Worm (Caenorhabditis elegans): ENCODE results near the gene idhg-1.

Gene idhg-1

ce11 chrIII:4568455-4568854 lies at the start of gene idhg-1:
Gene idhg-1 (plus strand): TSS chrIII:4568797.
- TF ChIP-seq him-1 (tag; optimal IDR thresholded peaks at IDR 0.05): peak; percentile 66
- peak; percentile 80 for TF ChIP-seq W03F9.2 (tag; optimal IDR thresholded peaks at IDR 0.05)
- peak; percentile 54 for TF ChIP-seq dao-5 (tag; optimal IDR thresholded peaks at IDR 0.05)

- TF ChIP-seq dao-5 (tag; optimal IDR thresholded peaks at IDR 0.05): no peak
- TF ChIP-seq W03F9.2 (tag; optimal IDR thresholded peaks at IDR 0.05): no peak
- no peak for TF ChIP-seq him-1 (tag; optimal IDR thresholded peaks at IDR 0.05)
These were observed 49.2 kb upstream of the idhg-1 start for ce11 chrIII:4519410-4519809.

- TF ChIP-seq him-1 (tag; optimal IDR thresholded peaks at IDR 0.05) (no peak), W03F9.2 (tag; optimal IDR thresholded peaks at IDR 0.05) (no peak)
These were observed 48.5 kb upstream of the idhg-1 start, which contains the start of gene cdh-4 for ce11 chrIII:4520057-4520456. Gene cdh-4 (plus strand): TSS chrIII:4520357.

- TF ChIP-seq him-1 (tag; optimal IDR thresholded peaks at IDR 0.05) (no peak), W03F9.2 (tag; optimal IDR thresholded peaks at IDR 0.05) (no peak), dao-5 (tag; optimal IDR thresholded peaks at IDR 0.05) (no peak)
These were observed 45.2 kb upstream of the idhg-1 start for ce11 chrIII:4523411-4523810.

ce11 chrIII:4524071-4524470 lies 44.5 kb upstream of the idhg-1 start:
- no peak for TF ChIP-seq dao-5 (tag; optimal IDR thresholded peaks at IDR 0.05)
- no peak for TF ChIP-seq W03F9.2 (tag; optimal IDR thresholded peaks at IDR 0.05)

- TF ChIP-seq W03F9.2 (tag; optimal IDR thresholded peaks at IDR 0.05) (no peak), him-1 (tag; optimal IDR thresholded peaks at IDR 0.05) (no peak), dao-5 (tag; optimal IDR thresholded peaks at IDR 0.05) (no peak)
These were observed 42.6 kb upstream of the idhg-1 start for ce11 chrIII:4525998-4526397.

- TF ChIP-seq W03F9.2 (tag; optimal IDR thresholded peaks at IDR 0.05) (no peak), dao-5 (tag; optimal IDR thresholded peaks at IDR 0.05) (no peak), him-1 (tag; optimal IDR thresholded peaks at IDR 0.05) (no peak)
These were observed 37.6 kb upstream of the idhg-1 start for ce11 chrIII:4530968-4531367.

- TF ChIP-seq dao-5 (tag; optimal IDR thresholded peaks at IDR 0.05): no peak
- no peak for TF ChIP-seq W03F9.2 (tag; optimal IDR thresholded peaks at IDR 0.05)
- no peak for TF ChIP-seq him-1 (tag; optimal IDR thresholded peaks at IDR 0.05)
These were observed 28.0 kb upstream of the idhg-1 start, which contains the start of gene ugt-62 for ce11 chrIII:4540604-4541003. Gene ugt-62 (minus strand): TSS chrIII:4540623.

ce11 chrIII:4542362-4542931 lies 26.1 kb upstream of the idhg-1 start, which contains the start of the genes mrps-34 and cisd-3.1:
Gene mrps-34 (minus strand): TSS chrIII:4542452.
Gene cisd-3.1 (plus strand): TSS chrIII:4542881.
- TF ChIP-seq him-1 (tag; optimal IDR thresholded peaks at IDR 0.05): no peak
- TF ChIP-seq W03F9.2 (tag; optimal IDR thresholded peaks at IDR 0.05): no peak
- TF ChIP-seq dao-5 (tag; optimal IDR thresholded peaks at IDR 0.05): no peak

ce11 chrIII:4544959-4545358 lies 23.6 kb upstream of the idhg-1 start, which contains the start of gene M88.3:
Gene M88.3 (minus strand): TSS chrIII:4545059.
- TF ChIP-seq him-1 (tag; optimal IDR thresholded peaks at IDR 0.05) (no peak), W03F9.2 (tag; optimal IDR thresholded peaks at IDR 0.05) (no peak), dao-5 (tag; optimal IDR thresholded peaks at IDR 0.05) (no peak)

ce11 chrIII:4548739-4549138 lies 19.9 kb upstream of the idhg-1 start, which contains the start of gene M88.4:
Gene M88.4 (plus strand): TSS chrIII:4549039.
- TF ChIP-seq W03F9.2 (tag; optimal IDR thresholded peaks at IDR 0.05) (no peak), dao-5 (tag; optimal IDR thresholded peaks at IDR 0.05) (no peak), him-1 (tag; optimal IDR thresholded peaks at IDR 0.05) (no peak)

- TF ChIP-seq him-1 (tag; optimal IDR thresholded peaks at IDR 0.05): peak; percentile 32
- TF ChIP-seq dao-5 (tag; optimal IDR thresholded peaks at IDR 0.05): no peak
- TF ChIP-seq W03F9.2 (tag; optimal IDR thresholded peaks at IDR 0.05): peak; percentile 20
These were observed 16.6 kb upstream of the idhg-1 start for ce11 chrIII:4551963-4552362.

- TF ChIP-seq dao-5 (tag; optimal IDR thresholded peaks at IDR 0.05) (no peak), W03F9.2 (tag; optimal IDR thresholded peaks at IDR 0.05) (no peak)
These were observed 15.7 kb upstream of the idhg-1 start for ce11 chrIII:4552872-4553271.

- TF ChIP-seq W03F9.2 (tag; optimal IDR thresholded peaks at IDR 0.05) (no peak), dao-5 (tag; optimal IDR thresholded peaks at IDR 0.05) (no peak), him-1 (tag; optimal IDR thresholded peaks at IDR 0.05) (no peak)
These were observed 15.3 kb upstream of the idhg-1 start, which contains the start of gene imph-1 for ce11 chrIII:4553316-4553715. Gene imph-1 (plus strand): TSS chrIII:4553616.

- no peak for TF ChIP-seq dao-5 (tag; optimal IDR thresholded peaks at IDR 0.05)
- no peak for TF ChIP-seq W03F9.2 (tag; optimal IDR thresholded peaks at IDR 0.05)
- no peak for TF ChIP-seq him-1 (tag; optimal IDR thresholded peaks at IDR 0.05)
These were observed 13.3 kb upstream of the idhg-1 start for ce11 chrIII:4555345-4555744.
